Worm (Caenorhabditis elegans): ENCODE measurements around the gene nhr-193.

Gene nhr-193

DNA sequence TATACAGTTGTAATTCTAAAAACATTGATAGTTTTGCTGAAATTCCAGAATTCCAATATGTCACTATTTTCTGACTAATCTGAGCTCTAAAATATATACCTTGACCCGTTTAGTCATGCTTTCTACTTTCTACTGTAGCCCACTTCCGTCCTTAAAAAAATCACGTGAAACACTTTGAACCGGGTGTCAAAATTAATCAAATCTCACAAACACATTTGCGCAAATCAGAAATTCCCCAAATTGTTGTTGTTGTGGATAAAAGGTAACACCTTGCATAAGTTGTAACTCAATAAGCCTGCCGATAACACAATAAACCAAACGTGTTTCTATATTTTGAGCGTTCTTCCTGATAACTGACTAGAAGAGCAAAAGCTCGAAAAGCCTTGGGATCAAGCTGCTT lies 34.9 kb upstream of the nhr-193 start, which contains the start of gene srxa-7:
Gene srxa-7 (plus strand): TSS at position 301 of the 400 bp plus-strand sequence.
- no peak for TF ChIP-seq zip-2 (tag; optimal IDR thresholded peaks at IDR 0.05)
- TF ChIP-seq Y75B8A.6 (GFP tag; IDR thresholded peaks at IDR 0.05): no peak
- TF ChIP-seq lir-3 (tag; optimal IDR thresholded peaks at IDR 0.05): no peak
- TF ChIP-seq egl-27 (tag; optimal IDR thresholded peaks at IDR 0.05): no peak
- no peak for TF ChIP-seq D1046.2 (GFP tag; IDR thresholded peaks at IDR 0.05)
- no peak for TF ChIP-seq lin-39 (tag; optimal IDR thresholded peaks at IDR 0.05)
- no peak for TF ChIP-seq nhr-10 (tag; optimal IDR thresholded peaks at IDR 0.05)
- TF ChIP-seq Y105C5A.15 (GFP tag; IDR thresholded peaks at IDR 0.05): no peak
- no peak for TF ChIP-seq vab-7 (GFP tag; IDR thresholded peaks at IDR 0.05)
- TF ChIP-seq snpc-4 (tag; optimal IDR thresholded peaks at IDR 0.05): no peak
- no peak for TF ChIP-seq madf-5 (GFP tag; IDR thresholded peaks at IDR 0.05)
- TF ChIP-seq snpc-1.2 (GFP tag; IDR thresholded peaks at IDR 0.05): no peak
- TF ChIP-seq zfp-3 (GFP tag; conservative IDR thresholded peaks at IDR 0.05): no peak
- no peak for TF ChIP-seq tag-97 (GFP tag; IDR thresholded peaks at IDR 0.05)
- TF ChIP-seq nhr-237 (tag; optimal IDR thresholded peaks at IDR 0.05): no peak

DNA sequence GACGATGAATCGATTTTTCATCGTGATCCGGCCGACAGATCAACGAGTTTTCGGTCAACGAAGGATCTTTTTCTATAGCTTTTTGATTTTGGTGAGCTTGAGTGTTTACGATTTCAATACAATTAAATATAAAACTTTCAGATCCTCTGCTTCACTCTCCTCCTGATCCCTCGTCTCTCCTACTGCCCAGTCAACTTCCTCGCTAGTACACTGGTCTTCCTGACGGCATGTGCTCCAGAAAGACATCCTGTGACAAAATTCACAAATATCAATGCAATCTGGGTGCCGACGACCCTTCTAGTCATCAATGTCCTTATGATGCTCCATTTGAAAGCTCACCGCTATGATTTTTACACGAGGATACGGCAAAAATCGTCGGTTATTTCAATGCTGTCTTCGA lies 33.8 kb upstream of the nhr-193 start:
- TF ChIP-seq hif-1 (tag; optimal IDR thresholded peaks at IDR 0.05) (no peak), aha-1 (tag) (peak; percentile 93)

DNA sequence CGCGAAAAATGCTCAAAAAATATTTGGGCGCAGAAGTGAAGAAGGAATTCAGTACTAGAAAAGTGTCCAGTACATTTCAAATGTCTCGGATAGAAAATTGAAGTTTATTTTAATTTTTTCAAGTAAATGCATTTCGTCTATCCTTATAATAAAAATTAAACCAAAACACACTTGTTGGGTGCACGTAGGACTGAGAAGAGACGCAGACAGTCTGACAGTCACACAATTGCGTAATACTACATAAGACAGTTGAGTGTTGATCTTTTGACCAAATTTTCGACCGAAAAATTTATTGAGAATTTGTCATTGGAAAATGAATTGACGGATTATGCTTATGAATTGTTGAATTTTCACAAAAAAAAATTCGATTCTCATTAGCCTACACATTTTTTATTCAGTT lies 32.6 kb upstream of the nhr-193 start, which contains the start of gene oac-7:
Gene oac-7 (plus strand): TSS at position 283 of the 400 bp plus-strand sequence.
- peak; percentile 37 for TF ChIP-seq hlh-30 (tag; optimal IDR thresholded peaks at IDR 0.05; ENCODE audit: insufficient read depth)
- no peak for TF ChIP-seq vab-7 (GFP tag; IDR thresholded peaks at IDR 0.05)
- TF ChIP-seq F10B5.3 (tag; optimal IDR thresholded peaks at IDR 0.05): no peak
- peak in 1 of 2 experiments; percentile 52 for TF ChIP-seq unc-62 (GFP tag; optimal IDR thresholded peaks at IDR 0.05 in 1 of 2)
- no peak for TF ChIP-seq unc-62 (tag; optimal IDR thresholded peaks at IDR 0.05)
- peak; percentile 69 for TF ChIP-seq zip-2 (tag; optimal IDR thresholded peaks at IDR 0.05)
- peak; percentile 20; the same call in 1 of the 2 replicates for TF ChIP-seq dmd-6 (GFP tag; IDR thresholded peaks at IDR 0.05)
- TF ChIP-seq nhr-28 (tag; optimal IDR thresholded peaks at IDR 0.05): peak; percentile 72
- TF ChIP-seq snpc-4 (tag; optimal IDR thresholded peaks at IDR 0.05): no peak
- TF ChIP-seq duxl-1 (tag; optimal IDR thresholded peaks at IDR 0.05; ENCODE audit: poor library complexity): peak; percentile 10
- TF ChIP-seq lin-29 (GFP tag; IDR thresholded peaks at IDR 0.05): no peak
- TF ChIP-seq hif-1 (tag; optimal IDR thresholded peaks at IDR 0.05): peak in 1 of 2 experiments; percentile 50
- no peak for TF ChIP-seq mdl-1 (tag; optimal IDR thresholded peaks at IDR 0.05)

DNA sequence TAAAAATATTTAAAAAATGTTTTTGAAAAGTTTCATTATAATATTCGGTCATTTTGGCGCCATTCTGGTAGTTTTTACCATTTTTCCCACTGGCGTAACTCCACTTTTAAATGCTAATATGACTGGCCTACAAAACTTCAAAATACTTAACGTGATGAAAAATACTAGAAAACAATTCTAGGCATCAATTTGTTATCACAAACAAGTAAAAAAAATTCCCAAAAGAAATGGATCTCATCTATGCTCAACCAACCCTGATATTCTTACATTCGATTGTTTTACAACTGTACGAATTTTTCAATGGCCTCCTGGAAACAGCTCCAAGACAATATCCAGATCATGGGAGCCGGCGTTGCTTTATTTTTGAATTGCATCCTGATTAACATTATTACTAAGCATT lies 27.1 kb upstream of the nhr-193 start, which contains the start of gene str-214:
Gene str-214 (plus strand): TSS at position 301 of the 400 bp plus-strand sequence.
- TF ChIP-seq ceh-28 (tag; optimal IDR thresholded peaks at IDR 0.05) (no peak), nhr-48 (tag; optimal IDR thresholded peaks at IDR 0.05) (no peak), pha-4 (GFP tag; IDR thresholded peaks at IDR 0.05) (no peak), pha-4 (tag; optimal IDR thresholded peaks at IDR 0.05) (no peak)

DNA sequence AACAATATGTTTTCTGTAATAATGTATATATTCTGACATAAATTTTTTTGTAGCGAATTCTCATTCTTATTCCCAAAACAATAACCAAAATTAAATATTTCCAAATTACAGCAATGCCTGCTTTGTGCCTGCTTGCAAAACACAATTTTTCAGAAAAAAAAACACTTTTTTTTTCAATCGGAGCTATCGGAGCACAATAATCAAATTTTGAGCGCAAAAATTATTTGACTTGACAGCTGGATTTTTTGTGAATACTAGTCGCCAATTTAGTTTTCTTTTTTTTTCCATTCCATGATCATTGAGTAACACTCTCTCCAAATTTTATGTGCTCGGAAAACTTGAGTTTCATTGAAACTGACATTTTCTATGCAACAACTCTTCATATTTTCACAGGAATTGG lies 24.9 kb upstream of the nhr-193 start, which contains the start of gene srh-180:
Gene srh-180 (plus strand): TSS at position 301 of the 400 bp plus-strand sequence.
- TF ChIP-seq fkh-10 (GFP tag; optimal IDR thresholded peaks at IDR 0.05): no peak
- no peak for TF ChIP-seq set-16 (GFP tag; IDR thresholded peaks at IDR 0.05)
- TF ChIP-seq unc-39 (tag; optimal IDR thresholded peaks at IDR 0.05): no peak
- peak in 1 of 2 experiments; percentile 74 for TF ChIP-seq unc-62 (GFP tag; optimal IDR thresholded peaks at IDR 0.05 in 1 of 2)
- no peak for TF ChIP-seq unc-62 (tag; optimal IDR thresholded peaks at IDR 0.05)

Measured in whole organism, L4 larva.